Worm (Caenorhabditis elegans): Measurements from ENCODE around the gene R74.8.
A peak's percentile ranks its signal among the peaks of the same experiment; 100 is the strongest.

Gene R74.8

ce11 chrIII:4228008-4228407 is 21.9 kb downstream of the R74.8 start, which contains the start of gene mpk-1:
Gene mpk-1 (minus strand): TSS chrIII:4228108.
- TF ChIP-seq elt-1 (tag; optimal IDR thresholded peaks at IDR 0.05; ENCODE audit: borderline replicate concordance, insufficient read depth) (no peak), drap-1 (GFP tag; optimal IDR thresholded peaks at IDR 0.05) (no peak), ceh-43 (GFP tag; optimal IDR thresholded peaks at IDR 0.05) (no peak), snpc-4 (tag; optimal IDR thresholded peaks at IDR 0.05) (no peak), sem-2 (GFP tag; optimal IDR thresholded peaks at IDR 0.05) (no peak), pha-4 (tag; optimal IDR thresholded peaks at IDR 0.05) (no peak), ces-1 (GFP tag; optimal IDR thresholded peaks at IDR 0.05) (no peak)

DNA sequence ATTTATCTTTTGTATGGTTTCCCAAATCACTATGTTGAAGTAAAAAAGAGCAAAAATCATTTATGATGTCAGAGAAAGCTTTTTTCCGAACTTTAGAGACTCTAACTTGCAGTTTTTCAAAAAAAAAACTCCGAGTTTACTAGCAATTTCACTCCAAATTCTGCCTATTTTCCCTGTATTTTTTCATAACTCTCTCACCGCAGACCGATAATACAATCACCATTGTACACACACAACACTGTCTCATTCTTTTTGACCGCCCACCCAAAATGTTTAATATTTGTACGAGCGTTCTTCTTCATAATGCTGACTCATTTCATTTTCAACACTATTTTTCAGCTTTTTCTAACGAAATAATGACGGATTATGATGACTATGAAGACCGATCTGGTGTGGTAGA is 22.8 kb downstream of the R74.8 start, which contains the start of gene F43C1.5:
TSS of gene F43C1.5 (plus strand) at position 301 of the 400 bp plus-strand sequence.
- TF ChIP-seq ham-2 (GFP tag; optimal IDR thresholded peaks at IDR 0.05): no peak
- no peak for TF ChIP-seq unc-120 (tag; optimal IDR thresholded peaks at IDR 0.05; ENCODE audit: poor library complexity, severe bottlenecking)
- no peak for TF ChIP-seq lin-32 (GFP tag; optimal IDR thresholded peaks at IDR 0.05)
- no peak for TF ChIP-seq nhr-76 (tag; optimal IDR thresholded peaks at IDR 0.05)
- no peak for TF ChIP-seq nhr-237 (tag; optimal IDR thresholded peaks at IDR 0.05)
- TF ChIP-seq elt-1 (tag; optimal IDR thresholded peaks at IDR 0.05; ENCODE audit: borderline replicate concordance, insufficient read depth): no peak
- no peak for TF ChIP-seq bed-3 (GFP tag; optimal IDR thresholded peaks at IDR 0.05)
- no peak for TF ChIP-seq blmp-1 (tag; optimal IDR thresholded peaks at IDR 0.05)
- no peak for TF ChIP-seq sem-2 (GFP tag; optimal IDR thresholded peaks at IDR 0.05)

DNA sequence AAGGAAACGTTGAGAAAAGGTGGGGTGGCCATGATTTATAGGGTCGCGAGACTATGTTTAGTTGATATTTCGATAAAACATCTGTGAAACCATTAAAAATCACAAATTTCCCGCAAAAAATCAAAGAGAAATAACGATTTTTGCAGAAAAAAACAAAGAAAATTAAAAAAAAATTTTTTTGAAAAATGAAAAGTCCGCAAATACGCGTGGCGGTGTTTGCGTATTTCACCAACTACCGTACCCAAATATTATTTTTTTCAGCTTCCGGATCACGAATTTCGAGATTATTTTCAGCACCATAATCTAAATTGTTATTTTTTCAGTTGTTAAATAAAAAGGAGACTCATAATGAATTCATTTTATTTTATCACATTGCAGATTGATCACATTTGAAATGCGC is 24.0 kb downstream of the R74.8 start:
- TF ChIP-seq ham-2 (GFP tag; optimal IDR thresholded peaks at IDR 0.05) (no peak), ceh-39 (tag; optimal IDR thresholded peaks at IDR 0.05) (no peak), nhr-237 (tag; optimal IDR thresholded peaks at IDR 0.05) (no peak), lsy-2 (tag; optimal IDR thresholded peaks at IDR 0.05) (peak; percentile 52)

DNA sequence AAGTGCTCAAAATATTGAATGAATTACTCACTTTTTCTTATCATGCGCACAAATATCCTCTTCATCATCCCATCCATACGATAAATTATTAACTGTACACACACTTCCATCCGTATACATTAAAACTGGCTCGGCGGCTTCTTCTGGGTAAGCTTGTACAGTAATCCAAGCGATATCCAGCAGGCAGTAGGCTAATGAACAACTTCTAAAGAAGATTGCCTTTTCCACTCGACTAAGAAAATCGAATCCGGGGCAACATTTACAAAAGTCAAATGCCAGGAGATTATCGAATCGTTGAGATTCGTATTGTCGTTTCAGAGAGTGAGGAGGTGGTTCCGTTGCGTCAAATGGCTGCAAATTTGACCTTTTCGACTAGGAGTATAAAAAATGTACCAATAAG is 25.3 kb downstream of the R74.8 start:
- no peak for TF ChIP-seq zip-8 (tag; optimal IDR thresholded peaks at IDR 0.05)
- no peak for TF ChIP-seq mls-2 (tag; optimal IDR thresholded peaks at IDR 0.05)

- TF ChIP-seq sem-2 (GFP tag; optimal IDR thresholded peaks at IDR 0.05) (no peak), lin-32 (GFP tag; optimal IDR thresholded peaks at IDR 0.05) (no peak), unc-120 (tag; optimal IDR thresholded peaks at IDR 0.05; ENCODE audit: poor library complexity, severe bottlenecking) (no peak), mep-1 (tag; optimal IDR thresholded peaks at IDR 0.05) (no peak), hlh-1 (tag; optimal IDR thresholded peaks at IDR 0.05) (no peak), tbx-8 (GFP tag; optimal IDR thresholded peaks at IDR 0.05) (no peak)
Observed at ce11 chrIII:4232811-4233269, 26.8 kb downstream of the R74.8 start, which contains the start of gene nhr-20. Gene nhr-20 (minus strand): TSS chrIII:4233219.

DNA sequence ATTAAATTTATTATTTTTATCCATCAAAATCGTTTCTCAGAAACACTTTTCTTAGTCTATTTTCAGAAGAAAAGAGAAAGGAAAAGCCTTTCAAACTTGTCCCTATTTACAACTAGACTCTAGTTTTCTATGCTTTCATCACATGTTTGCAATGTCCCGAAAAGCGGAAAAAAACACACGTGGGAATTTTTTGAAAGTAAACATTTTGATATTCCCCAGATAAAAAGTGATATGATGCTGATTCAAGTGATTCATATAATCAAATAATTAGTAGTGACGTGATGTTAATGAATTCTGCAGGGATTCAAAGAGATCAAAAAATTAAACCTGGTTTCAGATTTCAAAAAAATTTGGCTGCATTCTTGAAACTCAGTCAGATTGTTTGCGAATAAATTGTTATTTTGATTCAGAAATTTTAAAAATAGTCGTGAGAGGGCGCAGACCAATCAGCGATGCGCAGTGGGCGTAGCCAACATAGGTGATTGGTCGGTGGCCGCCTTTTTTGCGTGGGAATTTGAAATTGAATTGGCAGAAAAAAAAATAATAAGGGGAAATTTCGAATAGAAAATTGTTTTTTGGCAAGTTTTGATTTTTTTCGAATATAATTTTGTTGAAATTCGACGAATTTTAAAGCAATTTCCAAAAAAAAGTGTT is 28.7 kb downstream of the R74.8 start:
- TF ChIP-seq unc-62 (GFP tag; optimal IDR thresholded peaks at IDR 0.05) (no peak), nhr-237 (tag; optimal IDR thresholded peaks at IDR 0.05) (no peak), ceh-83 (GFP tag; optimal IDR thresholded peaks at IDR 0.05) (no peak), unc-120 (tag; optimal IDR thresholded peaks at IDR 0.05; ENCODE audit: poor library complexity, severe bottlenecking) (no peak), ceh-43 (GFP tag; optimal IDR thresholded peaks at IDR 0.05) (no peak), zip-8 (tag; optimal IDR thresholded peaks at IDR 0.05) (no peak), blmp-1 (tag; optimal IDR thresholded peaks at IDR 0.05) (no peak), flh-1 (GFP tag; optimal IDR thresholded peaks at IDR 0.05) (no peak), hlh-1 (tag; optimal IDR thresholded peaks at IDR 0.05) (no peak), elt-3 (tag; optimal IDR thresholded peaks at IDR 0.05) (no peak), nhr-28 (tag; optimal IDR thresholded peaks at IDR 0.05) (no peak), pha-4 (tag; optimal IDR thresholded peaks at IDR 0.05) (no peak), lin-32 (GFP tag; optimal IDR thresholded peaks at IDR 0.05) (no peak), ces-1 (GFP tag; optimal IDR thresholded peaks at IDR 0.05) (no peak), drap-1 (GFP tag; optimal IDR thresholded peaks at IDR 0.05) (no peak)

DNA sequence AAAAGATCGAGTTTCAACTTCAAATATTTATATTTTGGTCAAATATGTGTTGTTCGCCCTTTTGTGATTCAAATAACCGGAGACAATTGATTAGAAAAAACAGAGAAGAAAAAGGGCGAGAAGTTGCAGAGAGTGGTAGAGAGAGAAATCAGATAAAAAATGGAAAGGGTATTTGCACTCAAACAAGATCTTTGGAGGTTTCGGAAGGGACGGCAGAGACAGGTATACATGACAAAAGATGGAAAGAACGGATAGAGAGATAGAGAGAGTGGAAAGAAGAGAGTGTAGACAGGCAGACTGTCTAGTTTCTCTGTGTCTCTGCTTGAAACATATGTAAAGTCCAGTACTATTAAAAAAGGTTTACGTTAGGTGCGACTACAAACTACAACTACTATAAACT is 30.1 kb downstream of the R74.8 start:
- no peak for TF ChIP-seq nhr-28 (tag; optimal IDR thresholded peaks at IDR 0.05)
- TF ChIP-seq sptf-1 (tag; optimal IDR thresholded peaks at IDR 0.05): no peak
- TF ChIP-seq ceh-39 (tag; optimal IDR thresholded peaks at IDR 0.05): no peak
- peak; percentile 38 for TF ChIP-seq elt-1 (tag; optimal IDR thresholded peaks at IDR 0.05; ENCODE audit: borderline replicate concordance, insufficient read depth)
- TF ChIP-seq unc-62 (GFP tag; optimal IDR thresholded peaks at IDR 0.05): peak; percentile 2
- no peak for TF ChIP-seq flh-1 (GFP tag; optimal IDR thresholded peaks at IDR 0.05)
- no peak for TF ChIP-seq pha-4 (tag; optimal IDR thresholded peaks at IDR 0.05)
- TF ChIP-seq lin-13 (tag; optimal IDR thresholded peaks at IDR 0.05): peak; percentile 32
- TF ChIP-seq mep-1 (tag; optimal IDR thresholded peaks at IDR 0.05): peak; percentile 22
- TF ChIP-seq ham-2 (GFP tag; optimal IDR thresholded peaks at IDR 0.05): no peak
- no peak for TF ChIP-seq hlh-1 (tag; optimal IDR thresholded peaks at IDR 0.05)
- no peak for TF ChIP-seq drap-1 (GFP tag; optimal IDR thresholded peaks at IDR 0.05)
- no peak for TF ChIP-seq tbx-8 (GFP tag; optimal IDR thresholded peaks at IDR 0.05)
- no peak for TF ChIP-seq blmp-1 (tag; optimal IDR thresholded peaks at IDR 0.05)
- no peak for TF ChIP-seq bed-3 (GFP tag; optimal IDR thresholded peaks at IDR 0.05)
- TF ChIP-seq nhr-237 (tag; optimal IDR thresholded peaks at IDR 0.05): no peak
- TF ChIP-seq nhr-76 (tag; optimal IDR thresholded peaks at IDR 0.05): no peak
- no peak for TF ChIP-seq ces-1 (GFP tag; optimal IDR thresholded peaks at IDR 0.05)
- TF ChIP-seq nhr-2 (tag; optimal IDR thresholded peaks at IDR 0.05): no peak
- no peak for TF ChIP-seq nhr-12 (tag; optimal IDR thresholded peaks at IDR 0.05)
- no peak for TF ChIP-seq unc-120 (tag; optimal IDR thresholded peaks at IDR 0.05; ENCODE audit: poor library complexity, severe bottlenecking)

Measured in whole organism, mixed stage, embryonic.